Worm (Caenorhabditis elegans): Measurements from ENCODE around the gene K09E9.4.

DNA sequence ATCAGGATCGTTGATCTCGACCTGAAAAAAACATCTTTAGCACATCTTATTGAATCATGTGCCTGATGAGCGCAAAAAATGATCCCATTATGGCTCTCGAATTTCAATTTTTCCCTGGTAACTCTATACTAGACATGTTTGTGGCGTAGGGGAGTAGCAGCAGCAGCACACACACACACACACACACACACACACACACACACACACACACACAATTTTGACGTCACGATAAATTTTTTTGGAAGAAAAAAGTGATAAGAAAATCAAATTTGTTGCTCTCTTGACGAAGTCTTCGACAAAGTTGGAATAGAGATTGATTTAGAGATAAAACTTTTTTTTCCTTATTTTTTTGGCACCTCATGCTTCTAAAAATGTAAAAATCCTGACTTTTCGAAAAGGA lies 625 bp downstream of the K09E9.4 start:
- TF ChIP-seq mdl-1 (tag; optimal IDR thresholded peaks at IDR 0.05), result no peak
- TF ChIP-seq gmeb-1 (tag; optimal IDR thresholded peaks at IDR 0.05), result no peak
- no peak for TF ChIP-seq nhr-23 (tag; optimal IDR thresholded peaks at IDR 0.05)
- no peak for TF ChIP-seq fos-1 (tag; optimal IDR thresholded peaks at IDR 0.05)
- no peak for TF ChIP-seq ceh-82 (tag; optimal IDR thresholded peaks at IDR 0.05)
- TF ChIP-seq nhr-12 (tag; optimal IDR thresholded peaks at IDR 0.05), result no peak
- TF ChIP-seq unc-62 (GFP tag; optimal IDR thresholded peaks at IDR 0.05), result no peak
- TF ChIP-seq mab-5 (tag; optimal IDR thresholded peaks at IDR 0.05), result no peak
- no peak for TF ChIP-seq Y55F3AM.14 (GFP tag; optimal IDR thresholded peaks at IDR 0.05)
